Fruit fly (Drosophila melanogaster) whole organism, wandering third instar larva: ENCODE results near the gene CG14540.

Source experiments
- Abd-B ChIP-seq: fragments of >200 bp; optimal IDR thresholded peaks from 2 replicates; lab custom pipeline; 2017; ENCODE audit warnings: missing biosample characterization, missing genetic modification characterization
- CG32264 ChIP-seq: fragments of 200-800 bp; sonication (Bioruptor generic); optimal IDR thresholded peaks from 2 replicates; lab custom pipeline; 2016; ENCODE audit warnings: missing biosample characterization, missing genetic modification characterization
- CG9705 ChIP-seq: fragments of 200-800 bp; sonication (Bioruptor generic); optimal IDR thresholded peaks from 2 replicates; lab custom pipeline; 2018; ENCODE audit warnings: missing biosample characterization, mild to moderate bottlenecking, missing genetic modification characterization
- CrebA ChIP-seq: fragments of 200-800 bp; sonication (Bioruptor generic); optimal IDR thresholded peaks from 2 replicates; lab custom pipeline; 2016; ENCODE audit warnings: missing biosample characterization, mild to moderate bottlenecking, missing genetic modification characterization, borderline replicate concordance
- Dfd ChIP-seq: fragments of >200 bp; optimal IDR thresholded peaks from 2 replicates; lab custom pipeline; 2017; ENCODE audit warnings: missing biosample characterization, missing genetic modification characterization
- Dif ChIP-seq: fragments of 200-275, 200-300 bp; sonication (Bioruptor generic); optimal IDR thresholded peaks from 2 replicates; lab custom pipeline; 2018; ENCODE audit warnings: missing biosample characterization, missing genetic modification characterization; ENCODE audit not compliant: partially characterized antibody
- GATAd ChIP-seq: sonication (Bioruptor generic); optimal IDR thresholded peaks from 2 replicates; lab custom pipeline; 2016; ENCODE audit warnings: missing biosample characterization, missing genetic modification characterization
- HLH106 ChIP-seq: fragments of 200-800 bp; optimal IDR thresholded peaks from 3 replicates; lab custom pipeline; 2019; ENCODE audit warnings: missing biosample characterization, mild to moderate bottlenecking, missing genetic modification characterization, moderate library complexity
- Hnf4 ChIP-seq: fragments of 200-800 bp; sonication (Bioruptor generic); optimal IDR thresholded peaks from 2 replicates; lab custom pipeline; 2016; ENCODE audit warnings: missing biosample characterization, mild to moderate bottlenecking, missing genetic modification characterization
- Hr78 ChIP-seq: fragments of >200 bp; optimal IDR thresholded peaks from 2 replicates; lab custom pipeline; 2017; ENCODE audit warnings: missing biosample characterization, missing genetic modification characterization
- Hr83 ChIP-seq: fragments of 200-300 bp; sonication (Bioruptor generic); optimal IDR thresholded peaks from 2 replicates; lab custom pipeline; 2016; ENCODE audit warnings: missing biosample characterization, mild to moderate bottlenecking, missing genetic modification characterization, moderate library complexity; ENCODE audit not compliant: poor library complexity, severe bottlenecking
- Jra ChIP-seq: sonication (Bioruptor generic); optimal IDR thresholded peaks from 2 replicates; lab custom pipeline; 2016; ENCODE audit warnings: missing biosample characterization, missing genetic modification characterization
- Mio ChIP-seq: sonication (Bioruptor generic); optimal IDR thresholded peaks from 2 replicates; lab custom pipeline; 2016; ENCODE audit warnings: missing biosample characterization, missing genetic modification characterization
- Myc ChIP-seq: fragments of >200 bp; optimal IDR thresholded peaks from 2 replicates; lab custom pipeline; 2017
- N ChIP-seq: fragments of >200 bp; optimal IDR thresholded peaks from 2 replicates; lab custom pipeline; 2018; ENCODE audit warnings: missing biosample characterization, missing external identifiers, missing genetic modification characterization
- OdsH ChIP-seq: fragments of 200-800 bp; sonication (Bioruptor generic); optimal IDR thresholded peaks from 2 replicates; lab custom pipeline; 2016; ENCODE audit warnings: missing biosample characterization, mild to moderate bottlenecking, missing genetic modification characterization
- Rel ChIP-seq, 2 experiments: fragments of 200-800 bp; sonication (Bioruptor generic) in 1 of 2; optimal IDR thresholded peaks; 2 replicates in 1 of 2; 3 replicates in 1 of 2; lab custom pipeline; 2016 to 2019; ENCODE audit warnings: mild to moderate bottlenecking in 2 of 2, missing biosample characterization in 2 of 2, missing genetic modification characterization in 2 of 2, moderate library complexity in 1 of 2
- Sp1 ChIP-seq: fragments of 200-800 bp; sonication (Bioruptor generic); optimal IDR thresholded peaks from 3 replicates; lab custom pipeline; 2019; ENCODE audit warnings: missing biosample characterization, mild to moderate bottlenecking, missing genetic modification characterization, moderate library complexity
- Vsx2 ChIP-seq: fragments of 200-300, 225-300 bp; sonication (Bioruptor generic); optimal IDR thresholded peaks from 2 replicates; lab custom pipeline; 2018; ENCODE audit warnings: missing biosample characterization, missing genetic modification characterization; ENCODE audit not compliant: partially characterized antibody
- br ChIP-seq: fragments of 200-800 bp; sonication (Bioruptor generic); optimal IDR thresholded peaks from 2 replicates; lab custom pipeline; 2016; ENCODE audit warnings: missing biosample characterization, missing genetic modification characterization
- brk ChIP-seq: fragments of 200-800 bp; sonication (Bioruptor generic); optimal IDR thresholded peaks from 2 replicates; lab custom pipeline; 2016; ENCODE audit warnings: missing biosample characterization, mild to moderate bottlenecking, missing genetic modification characterization
- dl ChIP-seq, 2 experiments: fragments of 175-275, 200-275 bp in 1 of 2; fragments of 200-275 bp in 1 of 2; sonication (Bioruptor generic); optimal IDR thresholded peaks; lab custom pipeline; 2018; ENCODE audit warnings: mild to moderate bottlenecking in 2 of 2, missing biosample characterization in 2 of 2, missing genetic modification characterization in 2 of 2, moderate library complexity in 2 of 2; ENCODE audit not compliant: partially characterized antibody in 2 of 2, insufficient read depth in 1 of 2
- dmrt93B ChIP-seq: fragments of 200-800 bp; sonication (Bioruptor generic); optimal IDR thresholded peaks from 2 replicates; lab custom pipeline; 2018; ENCODE audit warnings: missing biosample characterization, mild to moderate bottlenecking, missing genetic modification characterization
- dsf ChIP-seq: sonication (Bioruptor generic); optimal IDR thresholded peaks from 2 replicates; lab custom pipeline; 2016; ENCODE audit warnings: missing biosample characterization, missing genetic modification characterization, borderline replicate concordance
- ey ChIP-seq: fragments of 200-800 bp; sonication (Bioruptor generic); optimal IDR thresholded peaks from 2 replicates; lab custom pipeline; 2016; ENCODE audit warnings: missing biosample characterization, missing genetic modification characterization
- foxo ChIP-seq, 2 experiments: fragments of 200-800 bp; sonication (Bioruptor generic); optimal IDR thresholded peaks; 2 replicates in 1 of 2; 3 replicates in 1 of 2; lab custom pipeline; 2016 to 2017; ENCODE audit warnings: missing biosample characterization in 2 of 2, missing genetic modification characterization in 2 of 2
- fru ChIP-seq: fragments of 200-800 bp; sonication (Bioruptor generic); optimal IDR thresholded peaks from 3 replicates; lab custom pipeline; 2016; ENCODE audit warnings: missing biosample characterization, mild to moderate bottlenecking, missing genetic modification characterization
- h ChIP-seq: fragments of 200-800 bp; sonication (Bioruptor generic); optimal IDR thresholded peaks from 3 replicates; lab custom pipeline; 2016; ENCODE audit warnings: missing biosample characterization, mild to moderate bottlenecking, missing genetic modification characterization
- jim ChIP-seq: fragments of 175-275, 200-325 bp; sonication (Bioruptor generic); optimal IDR thresholded peaks from 2 replicates; lab custom pipeline; 2016; ENCODE audit warnings: missing biosample characterization, mild to moderate bottlenecking, missing genetic modification characterization
- lola ChIP-seq: fragments of >200 bp; optimal IDR thresholded peaks from 2 replicates; lab custom pipeline; 2017; ENCODE audit warnings: missing biosample characterization, missing genetic modification characterization
- pan ChIP-seq: fragments of >200 bp; optimal IDR thresholded peaks from 2 replicates; lab custom pipeline; 2017
- psq ChIP-seq: fragments of 200-800 bp; sonication (Bioruptor generic); optimal IDR thresholded peaks from 3 replicates; lab custom pipeline; 2017; ENCODE audit warnings: missing biosample characterization, mild to moderate bottlenecking, missing genetic modification characterization, moderate library complexity
- rgr ChIP-seq: fragments of 200-800 bp; sonication (Bioruptor generic); optimal IDR thresholded peaks from 3 replicates; lab custom pipeline; 2016; ENCODE audit warnings: missing biosample characterization, mild to moderate bottlenecking, missing genetic modification characterization
- sage ChIP-seq: fragments of 200-800 bp; sonication (Bioruptor generic); optimal IDR thresholded peaks from 2 replicates; lab custom pipeline; 2016; ENCODE audit warnings: missing biosample characterization, mild to moderate bottlenecking, missing genetic modification characterization
- sv ChIP-seq: fragments of 200-800 bp; sonication (Bioruptor generic); optimal IDR thresholded peaks from 3 replicates; lab custom pipeline; 2016; ENCODE audit warnings: missing biosample characterization, missing genetic modification characterization
- tai ChIP-seq: sonication (Bioruptor generic); optimal IDR thresholded peaks from 2 replicates; lab custom pipeline; 2016; ENCODE audit warnings: missing biosample characterization, missing genetic modification characterization
- usp ChIP-seq: fragments of >200 bp; optimal IDR thresholded peaks from 2 replicates; lab custom pipeline; 2017; ENCODE audit warnings: missing biosample characterization, missing genetic modification characterization
- woc ChIP-seq: sonication (Bioruptor generic); optimal IDR thresholded peaks from 2 replicates; lab custom pipeline; 2016; ENCODE audit warnings: missing biosample characterization, mild to moderate bottlenecking, missing genetic modification characterization

CG14540 gene

dm6 chr3R:26005978-26006934, 47.2 kb downstream of the CG14540 start:
- TF ChIP-seq foxo (GFP tag; optimal IDR thresholded peaks at IDR 0.05; lab: Kevin White, UChicago) (peak in 1 of 2 experiments; percentile 34), pan (no peak), Hr78 (GFP tag; lab: Kevin White, UChicago) (no peak), sage (GFP tag; lab: Kevin White, UChicago) (no peak), lola (GFP tag; lab: Kevin White, UChicago) (no peak), tai (GFP tag; lab: Kevin White, UChicago) (no peak), CG32264 (GFP tag; lab: Kevin White, UChicago) (no peak), Myc (no peak), Rel (GFP tag; optimal IDR thresholded peaks at IDR 0.05; lab: Kevin White, UChicago) (peak; percentile 78), Rel (tag; optimal IDR thresholded peaks at IDR 0.05; lab: Kevin White, UChicago) (peak; percentile 64), GATAd (GFP tag; lab: Kevin White, UChicago) (no peak), fru (peak; percentile 53), Jra (GFP tag; lab: Kevin White, UChicago) (peak; percentile 63), Dif (peak; percentile 49), Dfd (GFP tag; lab: Kevin White, UChicago) (no peak), psq (GFP tag; lab: Kevin White, UChicago) (peak; percentile 52), OdsH (GFP tag; lab: Kevin White, UChicago) (no peak), sv (GFP tag; lab: Kevin White, UChicago) (no peak), CG9705 (GFP tag; lab: Kevin White, UChicago) (no peak), Mio (GFP tag; lab: Kevin White, UChicago) (no peak), dsf (GFP tag; lab: Kevin White, UChicago) (no peak), woc (GFP tag; lab: Kevin White, UChicago) (no peak), brk (GFP tag; lab: Kevin White, UChicago) (peak; percentile 63), h (peak; percentile 85), br (GFP tag; lab: Kevin White, UChicago) (no peak), CrebA (GFP tag; lab: Kevin White, UChicago) (peak; percentile 74), Sp1 (GFP tag; lab: Kevin White, UChicago) (peak; percentile 32), ey (GFP tag; lab: Kevin White, UChicago) (no peak), Vsx2 (GFP tag; lab: Kevin White, UChicago) (peak; percentile 18), HLH106 (tag; lab: Kevin White, UChicago) (no peak), Abd-B (GFP tag; lab: Kevin White, UChicago) (no peak), Hnf4 (GFP tag; lab: Kevin White, UChicago) (peak; percentile 36), jim (peak; percentile 68), rgr (GFP tag; lab: Kevin White, UChicago) (no peak), dmrt93B (GFP tag; lab: Kevin White, UChicago) (no peak), dl (GFP tag; optimal IDR thresholded peaks at IDR 0.05; lab: Kevin White, UChicago; ENCODE audit: insufficient read depth in 1 of 2, partially characterized antibody in 2 of 2) (peak in 1 of 2 experiments; percentile 46), usp (GFP tag; lab: Kevin White, UChicago) (no peak), N (peak; percentile 30), Hr83 (peak; percentile 55)

DNA sequence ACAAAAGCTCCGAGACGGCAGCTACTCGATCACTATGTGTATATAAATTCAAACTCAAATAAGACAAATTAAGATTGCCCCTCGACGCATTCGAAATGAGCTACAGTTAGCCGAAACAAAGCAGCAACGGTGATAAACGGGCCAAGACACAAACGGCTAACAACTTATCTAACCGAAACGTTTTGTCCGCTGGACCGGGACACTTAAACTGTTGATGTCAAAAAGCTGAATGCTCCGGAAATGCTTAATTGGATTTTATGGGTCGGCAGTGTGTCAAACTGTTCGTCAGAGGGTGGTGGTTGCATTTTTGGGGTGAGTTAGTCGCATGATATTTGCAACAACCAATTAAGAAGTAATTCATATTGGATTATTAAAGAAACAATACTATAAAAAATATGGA, 48.2 kb downstream of the CG14540 start:
- no peak for TF ChIP-seq CG9705 (GFP tag; lab: Kevin White, UChicago)
- TF ChIP-seq CG32264 (GFP tag; lab: Kevin White, UChicago) = no peak
- no peak for TF ChIP-seq Vsx2 (GFP tag; lab: Kevin White, UChicago)
- TF ChIP-seq Hr83 = no peak
- no peak for TF ChIP-seq foxo (GFP tag; optimal IDR thresholded peaks at IDR 0.05; lab: Kevin White, UChicago)
- no peak for TF ChIP-seq GATAd (GFP tag; lab: Kevin White, UChicago)
- no peak for TF ChIP-seq HLH106 (tag; lab: Kevin White, UChicago)
- TF ChIP-seq fru = no peak
- TF ChIP-seq Dfd (GFP tag; lab: Kevin White, UChicago) = no peak
- no peak for TF ChIP-seq br (GFP tag; lab: Kevin White, UChicago)
- TF ChIP-seq, all 38 proteins: peak for 0
